Worm (Caenorhabditis elegans) whole organism, L4 larva: ENCODE results near the gene C38H2.2.

ENCODE experiments used
- F44E2.7 ChIP-seq: fragments of 200-800 bp; sonication (Bioruptor generic); IDR thresholded peaks from 2 replicates; pipeline ENCODE4 v2.1.2; 2022; ENCODE audit warnings: missing genetic modification characterization, missing compliant biosample characterization
- R02D3.7 ChIP-seq: fragments of 150-350 bp; sonication (generic microtip); optimal IDR thresholded peaks from 3 replicates; lab custom pipeline; 2014; ENCODE audit warnings: missing biosample characterization, missing genetic modification characterization
- Y48G9A.11 ChIP-seq: fragments of 200-800 bp; sonication (Bioruptor generic); IDR thresholded peaks from 2 replicates; pipeline ENCODE4 v1.3.6; 2022; ENCODE audit warnings: missing genetic modification reagents, missing genetic modification characterization, missing compliant biosample characterization
- aha-1 ChIP-seq: fragments of 150-350 bp; peaks from one replicate; lab custom pipeline; 2014; ENCODE audit warnings: missing biosample characterization, missing genetic modification characterization
- attf-4 ChIP-seq: sonication (generic microtip); optimal IDR thresholded peaks from 3 replicates; lab custom pipeline; 2017; ENCODE audit warnings: missing biosample characterization, missing genetic modification characterization
- ceh-28 ChIP-seq: fragments of 150-350 bp; optimal IDR thresholded peaks from 2 replicates; lab custom pipeline; 2014; ENCODE audit warnings: missing biosample characterization, missing genetic modification reagents, missing genetic modification characterization
- ceh-62 ChIP-seq: sonication (generic microtip); optimal IDR thresholded peaks from 2 replicates; lab custom pipeline; 2017; ENCODE audit warnings: missing biosample characterization, missing genetic modification characterization
- ceh-82 ChIP-seq: sonication (generic microtip); optimal IDR thresholded peaks from 2 replicates; lab custom pipeline; 2017; ENCODE audit warnings: missing biosample characterization, missing genetic modification characterization
- cey-2 ChIP-seq: sonication (generic microtip); optimal IDR thresholded peaks from 3 replicates; lab custom pipeline; 2017; ENCODE audit warnings: missing genetic modification characterization, mild to moderate bottlenecking, missing compliant biosample characterization, antibody characterized with exemption, borderline replicate concordance; ENCODE audit not compliant: insufficient read depth
- daf-16 ChIP-seq, 3 experiments: sonication (generic microtip); optimal IDR thresholded peaks; 2 replicates each; lab custom pipeline; 2016 to 2017; ENCODE audit warnings: missing genetic modification characterization in 3 of 3, missing genetic modification reagents in 3 of 3, mild to moderate bottlenecking in 2 of 3, missing compliant biosample characterization in 2 of 3, missing biosample characterization in 1 of 3, moderate library complexity in 1 of 3
- dmd-9 ChIP-seq: fragments of 200-800 bp; sonication (Bioruptor generic); IDR thresholded peaks from 2 replicates; pipeline ENCODE4 v1.3.6; 2022; ENCODE audit warnings: missing genetic modification reagents, missing genetic modification characterization, missing compliant biosample characterization
- dpl-1 ChIP-seq: fragments of 150-350 bp; optimal IDR thresholded peaks from 2 replicates; lab custom pipeline; 2014; ENCODE audit warnings: missing biosample characterization, missing genetic modification reagents, missing genetic modification characterization
- dve-1 ChIP-seq: sonication (generic microtip); optimal IDR thresholded peaks from 2 replicates; lab custom pipeline; 2017; ENCODE audit warnings: antibody characterized with exemption, mild to moderate bottlenecking, missing genetic modification characterization, missing compliant biosample characterization; ENCODE audit not compliant: insufficient read depth
- fkh-10 ChIP-seq: fragments of 150-350 bp; optimal IDR thresholded peaks from 2 replicates; lab custom pipeline; 2014; ENCODE audit warnings: missing biosample characterization, missing genetic modification reagents, missing genetic modification characterization
- gei-8 ChIP-seq: fragments of 200-800 bp; sonication (Bioruptor generic); optimal IDR thresholded peaks from 2 replicates; lab custom pipeline; 2018; ENCODE audit warnings: mild to moderate bottlenecking, missing genetic modification characterization, missing compliant biosample characterization
- hmg-1.1 ChIP-seq: fragments of 200-800 bp; sonication (Bioruptor generic); IDR thresholded peaks from 2 replicates; pipeline ENCODE4 v1.3.6; 2022; ENCODE audit warnings: missing genetic modification reagents, missing genetic modification characterization, missing compliant biosample characterization
- jun-1 ChIP-seq: fragments of 150-350 bp; optimal IDR thresholded peaks from 2 replicates; lab custom pipeline; 2014; ENCODE audit warnings: missing biosample characterization, missing genetic modification reagents, missing genetic modification characterization
- lin-15B ChIP-seq: fragments of 150-350 bp; sonication (generic microtip); optimal IDR thresholded peaks from 3 replicates; lab custom pipeline; 2014; ENCODE audit warnings: missing biosample characterization, missing genetic modification characterization
- lin-38 ChIP-seq: fragments of 200-800 bp; sonication (Bioruptor generic); IDR thresholded peaks from 2 replicates; pipeline ENCODE4 v1.3.6; 2022; ENCODE audit warnings: missing genetic modification reagents, missing genetic modification characterization, missing compliant biosample characterization
- lin-39 ChIP-seq: fragments of 150-350 bp; optimal IDR thresholded peaks from 2 replicates; lab custom pipeline; 2014; ENCODE audit warnings: missing biosample characterization, missing genetic modification reagents, missing genetic modification characterization
- lir-3 ChIP-seq: sonication (generic microtip); optimal IDR thresholded peaks from 2 replicates; lab custom pipeline; 2016; ENCODE audit warnings: mild to moderate bottlenecking, missing genetic modification characterization, missing compliant biosample characterization
- madf-5 ChIP-seq, 2 experiments: fragments of 200-800 bp; sonication (Bioruptor generic); IDR thresholded peaks; 2 replicates each; pipeline ENCODE4 v1.3.6; 2022; ENCODE audit warnings: missing compliant biosample characterization in 2 of 2, missing genetic modification characterization in 2 of 2
- mdl-1 ChIP-seq, 2 experiments: fragments of 150-350 bp in 1 of 2; sonication (generic microtip) in 1 of 2; optimal IDR thresholded peaks; 2 replicates each; lab custom pipeline; 2014 to 2017; ENCODE audit warnings: missing biosample characterization in 2 of 2, missing genetic modification characterization in 2 of 2
- mep-1 ChIP-seq: fragments of 150-350 bp; sonication (generic microtip); optimal IDR thresholded peaks from 3 replicates; lab custom pipeline; 2014; ENCODE audit warnings: missing biosample characterization, missing genetic modification characterization
- nhr-10 ChIP-seq: fragments of 150-350 bp; optimal IDR thresholded peaks from 2 replicates; lab custom pipeline; 2014; ENCODE audit warnings: missing biosample characterization, missing genetic modification characterization
- nhr-102 ChIP-seq: sonication (generic microtip); optimal IDR thresholded peaks from 2 replicates; lab custom pipeline; 2016; ENCODE audit warnings: mild to moderate bottlenecking, missing genetic modification characterization, moderate library complexity, missing compliant biosample characterization
- nhr-25 ChIP-seq: sonication (generic microtip); optimal IDR thresholded peaks from 2 replicates; lab custom pipeline; 2017; ENCODE audit warnings: missing genetic modification characterization, mild to moderate bottlenecking, missing compliant biosample characterization, antibody characterized with exemption, moderate library complexity, borderline replicate concordance; ENCODE audit not compliant: insufficient read depth
- nhr-42 ChIP-seq: fragments of 200-800 bp; sonication (Bioruptor generic); IDR thresholded peaks from 2 replicates; pipeline ENCODE4 v1.3.6; 2022; ENCODE audit warnings: missing genetic modification characterization, missing compliant biosample characterization
- nhr-6 ChIP-seq: fragments of 150-350 bp; optimal IDR thresholded peaks from 2 replicates; lab custom pipeline; 2014; ENCODE audit warnings: missing biosample characterization, missing genetic modification characterization
- nhr-76 ChIP-seq: fragments of 150-350 bp; optimal IDR thresholded peaks from 2 replicates; lab custom pipeline; 2014; ENCODE audit warnings: missing biosample characterization, missing genetic modification characterization
- nhr-77 ChIP-seq: fragments of 150-350 bp; optimal IDR thresholded peaks from 2 replicates; lab custom pipeline; 2014; ENCODE audit warnings: missing biosample characterization, missing genetic modification characterization
- rbr-2 ChIP-seq: sonication (generic microtip); optimal IDR thresholded peaks from 2 replicates; lab custom pipeline; 2016; ENCODE audit warnings: missing genotype, missing genetic modification characterization, missing compliant biosample characterization
- saeg-2 ChIP-seq: fragments of 200-800 bp; sonication (Bioruptor generic); IDR thresholded peaks from 2 replicates; pipeline ENCODE4 v1.3.6; 2022; ENCODE audit warnings: missing genetic modification reagents, missing genetic modification characterization, missing compliant biosample characterization
- snpc-1.2 ChIP-seq: fragments of 200-800 bp; sonication (Bioruptor generic); IDR thresholded peaks from 2 replicates; pipeline ENCODE4 v1.3.6; 2022; ENCODE audit warnings: missing genetic modification reagents, missing genetic modification characterization, missing compliant biosample characterization
- snpc-4 ChIP-seq: fragments of 150-350 bp; optimal IDR thresholded peaks from 2 replicates; lab custom pipeline; 2014; ENCODE audit warnings: missing biosample characterization, missing genetic modification characterization
- spr-1 ChIP-seq: sonication (generic microtip); optimal IDR thresholded peaks from 2 replicates; lab custom pipeline; 2016; ENCODE audit warnings: mild to moderate bottlenecking, missing genetic modification characterization, missing compliant biosample characterization
- spr-3 ChIP-seq: fragments of 200-800 bp; sonication (Bioruptor generic); optimal IDR thresholded peaks from 2 replicates; lab custom pipeline; 2018; ENCODE audit warnings: mild to moderate bottlenecking, missing genetic modification characterization, missing compliant biosample characterization
- tag-97 ChIP-seq: fragments of 200-800 bp; sonication (Bioruptor generic); IDR thresholded peaks from 2 replicates; pipeline ENCODE4 v1.3.6; 2022; ENCODE audit warnings: missing genetic modification characterization, missing compliant biosample characterization
- tra-1 ChIP-seq: fragments of 200-800 bp; sonication (Bioruptor generic); IDR thresholded peaks from 2 replicates; pipeline ENCODE4 v1.3.6; 2022; ENCODE audit warnings: missing genetic modification reagents, missing genetic modification characterization, missing compliant biosample characterization
- unc-62 ChIP-seq, 3 experiments: fragments of 150-350 bp in 1 of 3; sonication (generic microtip); optimal IDR thresholded peaks in 2 of 3; peaks in 1 of 3; 1 replicate in 1 of 3; 2 replicates in 2 of 3; lab custom pipeline; 2014 to 2017; ENCODE audit warnings: missing biosample characterization in 3 of 3, missing genetic modification characterization in 3 of 3, missing genetic modification reagents in 3 of 3, missing genotype in 1 of 3
- vab-7 ChIP-seq: fragments of 200-800 bp; sonication (Bioruptor generic); IDR thresholded peaks from 2 replicates; pipeline ENCODE4 v1.3.6; 2022; ENCODE audit warnings: missing genetic modification reagents, missing genetic modification characterization, missing compliant biosample characterization
- zag-1 ChIP-seq: fragments of 150-350 bp; optimal IDR thresholded peaks from 2 replicates; lab custom pipeline; 2014; ENCODE audit warnings: missing biosample characterization, missing genetic modification characterization
- zfp-2 ChIP-seq: sonication (generic microtip); optimal IDR thresholded peaks from 2 replicates; lab custom pipeline; 2016; ENCODE audit warnings: mild to moderate bottlenecking, missing genetic modification characterization, missing compliant biosample characterization
- zfp-3 ChIP-seq: fragments of 200-800 bp; sonication (Bioruptor generic); conservative IDR thresholded peaks from 2 replicates; pipeline ENCODE4 v1.3.6; 2022; ENCODE audit warnings: missing genetic modification reagents, missing genetic modification characterization, missing compliant biosample characterization
- ztf-7 ChIP-seq: fragments of 150-350 bp; optimal IDR thresholded peaks from 2 replicates; lab custom pipeline; 2014; ENCODE audit warnings: missing biosample characterization, missing genetic modification characterization

The C38H2.2 gene

ce11 chrIII:10381473-10381872 is at the start of gene C38H2.2:
C38H2.2 (plus strand) TSS chrIII:10381773.
- TF ChIP-seq aha-1 (peak; percentile 38), nhr-6 (tag; lab: Kevin White, UChicago) (no peak), Y48G9A.11 (GFP tag; lab: Robert Waterston, UW) (no peak), nhr-25 (tag; lab: Kevin White, UChicago) (no peak), zfp-2 (tag; lab: Kevin White, UChicago) (no peak), rbr-2 (tag; lab: Kevin White, UChicago) (no peak), R02D3.7 (tag; lab: Kevin White, UChicago) (no peak)

- TF ChIP-seq nhr-102 (tag; lab: Kevin White, UChicago) = no peak
- no peak for TF ChIP-seq lin-38 (GFP tag; lab: Robert Waterston, UW)
- TF ChIP-seq cey-2 (tag; lab: Kevin White, UChicago) = no peak
- no peak for TF ChIP-seq madf-5 (GFP tag; IDR thresholded peaks at IDR 0.05; lab: Robert Waterston, UW)
- no peak for TF ChIP-seq unc-62 (GFP tag; optimal IDR thresholded peaks at IDR 0.05 in 1 of 2; lab: Kevin White, UChicago)
- TF ChIP-seq unc-62 (tag; optimal IDR thresholded peaks at IDR 0.05; lab: Kevin White, UChicago) = no peak
- TF ChIP-seq ceh-28 (tag; lab: Kevin White, UChicago) = no peak
- TF ChIP-seq fkh-10 (GFP tag; lab: Kevin White, UChicago) = no peak
- TF ChIP-seq nhr-42 (GFP tag; lab: Robert Waterston, UW) = no peak
- no peak for TF ChIP-seq snpc-1.2 (GFP tag; lab: Robert Waterston, UW)
- TF ChIP-seq hmg-1.1 = no peak
Observed at ce11 chrIII:10332560-10332959, 49.0 kb upstream of the C38H2.2 start, which contains the start of gene T07C4.12. T07C4.12 (minus strand) TSS chrIII:10332660.

- no peak for TF ChIP-seq R02D3.7 (tag; lab: Kevin White, UChicago)
- TF ChIP-seq daf-16 (GFP tag; optimal IDR thresholded peaks at IDR 0.05; lab: Kevin White, UChicago) = peak in 1 of 2 experiments; percentile 55
- peak; percentile 84 for TF ChIP-seq daf-16 (tag; optimal IDR thresholded peaks at IDR 0.05; lab: Kevin White, UChicago)
- TF ChIP-seq spr-3 (GFP tag; lab: Kevin White, UChicago) = peak; percentile 75
- no peak for TF ChIP-seq nhr-10
- no peak for TF ChIP-seq gei-8 (GFP tag; lab: Kevin White, UChicago)
- TF ChIP-seq F44E2.7 (GFP tag; lab: Robert Waterston, UW) = no peak
- no peak for TF ChIP-seq snpc-4 (tag; lab: Kevin White, UChicago)
- TF ChIP-seq snpc-1.2 (GFP tag; lab: Robert Waterston, UW) = 0 out of 2 replicates have a peak, but pooled peaks have one; percentile 39
- peak; percentile 5 for TF ChIP-seq ztf-7 (tag; lab: Kevin White, UChicago)
- TF ChIP-seq nhr-76 (tag; lab: Kevin White, UChicago) = no peak
- TF ChIP-seq tra-1 (GFP tag; lab: Robert Waterston, UW) = peak; percentile 82
- peak; percentile 71 for TF ChIP-seq nhr-77 (tag; lab: Kevin White, UChicago)
- no peak for TF ChIP-seq lin-15B (tag; lab: Kevin White, UChicago)
- peak; percentile 94 for TF ChIP-seq dve-1 (tag; lab: Kevin White, UChicago)
- TF ChIP-seq attf-4 = no peak
- no peak for TF ChIP-seq ceh-82 (tag; lab: Kevin White, UChicago)
- no peak for TF ChIP-seq ceh-62 (tag; lab: Kevin White, UChicago)
- peak in 1 of 2 experiments; percentile 42 for TF ChIP-seq mdl-1 (tag; optimal IDR thresholded peaks at IDR 0.05; lab: Kevin White, UChicago)
- TF ChIP-seq tag-97 (GFP tag; lab: Robert Waterston, UW) = no peak
- TF ChIP-seq vab-7 (GFP tag; lab: Robert Waterston, UW) = 0 out of 2 replicates have a peak, but pooled peaks have one; percentile 21
- peak; percentile 40 for TF ChIP-seq nhr-25 (tag; lab: Kevin White, UChicago)
- peak; percentile 35 for TF ChIP-seq jun-1
- no peak for TF ChIP-seq lin-39 (tag; lab: Kevin White, UChicago)
- TF ChIP-seq mep-1 (tag; lab: Kevin White, UChicago) = peak; percentile 88
- no peak for TF ChIP-seq zag-1 (tag; lab: Kevin White, UChicago)
- peak; percentile 88 for TF ChIP-seq nhr-102 (tag; lab: Kevin White, UChicago)
- peak; percentile 99 for TF ChIP-seq aha-1
- peak; percentile 80 for TF ChIP-seq spr-1 (tag; lab: Kevin White, UChicago)
- TF ChIP-seq zfp-3 (GFP tag; lab: Robert Waterston, UW) = peak; percentile 78
- TF ChIP-seq dpl-1 = peak; percentile 85
- no peak for TF ChIP-seq lir-3
- 0 out of 2 replicates have a peak, but pooled peaks have one; percentile 35 for TF ChIP-seq saeg-2 (GFP tag; lab: Robert Waterston, UW)
- no peak for TF ChIP-seq dmd-9 (GFP tag; lab: Robert Waterston, UW)
Observed at ce11 chrIII:10333961-10334542, 47.5 kb upstream of the C38H2.2 start, which contains the start of the genes jmjd-4 and mev-1. jmjd-4 (minus strand) TSS chrIII:10334018. mev-1 (plus strand) TSS chrIII:10334277.
